Fruit fly (Drosophila melanogaster) whole organism, prepupa: ENCODE measurements around the gene Teh4.

Experiments
- CG16779 ChIP-seq: fragments of 200-800 bp; sonication (Bioruptor generic); optimal IDR thresholded peaks from 3 replicates; lab custom pipeline; 2017; ENCODE audit warnings: missing biosample characterization, mild to moderate bottlenecking, missing genetic modification characterization
- CG4318 ChIP-seq: fragments of 200-800 bp; sonication (Bioruptor generic); optimal IDR thresholded peaks from 3 replicates; lab custom pipeline; 2017; ENCODE audit warnings: missing biosample characterization, mild to moderate bottlenecking, missing genetic modification characterization

- TF ChIP-seq CG16779 (tag; lab: Kevin White, UChicago) (no peak), CG4318 (GFP tag; lab: Kevin White, UChicago) (no peak)
Measured at dm6 chr3L:4141167-4141566, 36.9 kb downstream of the Teh4 start, which contains the start of gene Akh.
